1 fruit fly cellular context compared by ENCODE assay signal in the genomic region with DNA sequence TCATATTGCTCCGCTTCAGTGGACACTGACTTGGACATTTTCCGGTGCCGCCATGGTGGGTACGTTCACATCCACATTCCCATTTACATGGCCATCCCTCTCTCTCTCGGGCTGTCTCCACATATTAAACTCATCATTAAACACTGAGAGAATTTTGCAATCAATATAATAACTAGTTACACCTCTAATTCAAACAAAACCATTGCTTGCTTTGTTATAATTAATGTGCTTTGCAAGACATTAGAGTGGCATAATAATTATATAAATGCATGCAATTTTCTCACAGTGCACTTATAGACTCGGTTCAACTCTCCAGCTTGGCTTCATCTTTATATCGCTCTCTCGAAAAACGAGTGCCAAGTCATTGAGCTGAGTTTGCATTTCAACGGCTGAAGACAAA.
TF ChIP-seq lines count a peak whose summit lies in the region.

No protein-coding gene starts in this region.

TF ChIP-seq in whole organism, embryonic, 481 proteins besides CTCF, POLR2A, EP300 and RAD21 (continued from another document and continues in another):
- TF ChIP-seq hth (optimal IDR thresholded peaks at IDR 0.05; lab: Kevin White, UChicago) (no peak), scrt (GFP tag; optimal IDR thresholded peaks at IDR 0.05; lab: Kevin White, UChicago) (no peak), onecut (GFP tag; IDR thresholded peaks at IDR 0.05; lab: Robert Waterston, UW) (peak; percentile 51), Side (GFP tag; optimal IDR thresholded peaks at IDR 0.05; lab: Kevin White, UChicago) (no peak), HLH4C (GFP tag; IDR thresholded peaks at IDR 0.05; lab: Robert Waterston, UW; ENCODE audit: partially characterized antibody) (no peak), repo (GFP tag; optimal IDR thresholded peaks at IDR 0.05; lab: Kevin White, UChicago) (peak; percentile 24), lmd (GFP tag; IDR thresholded peaks at IDR 0.05; lab: Robert Waterston, UW) (peak; percentile 79), zen2 (GFP tag; IDR thresholded peaks at IDR 0.05; lab: Robert Waterston, UW; ENCODE audit: partially characterized antibody) (no peak), nerfin-2 (GFP tag; IDR thresholded peaks at IDR 0.05; lab: Robert Waterston, UW; ENCODE audit: partially characterized antibody) (no peak), CG7786 (GFP tag; optimal IDR thresholded peaks at IDR 0.05; lab: Kevin White, UChicago) (no peak), MBD-R2 (GFP tag; IDR thresholded peaks at IDR 0.05; lab: Robert Waterston, UW) (peak; percentile 25; the same call in 1 of the 2 replicates), MTF-1 (GFP tag; optimal IDR thresholded peaks at IDR 0.05; lab: Kevin White, UChicago; ENCODE audit: borderline replicate concordance) (no peak), Eip74EF (GFP tag; optimal IDR thresholded peaks at IDR 0.05; lab: Kevin White, UChicago) (no peak), Dad (GFP tag; optimal IDR thresholded peaks at IDR 0.05; lab: Kevin White, UChicago) (peak; percentile 10), sens (GFP tag; lab: Kevin White, UChicago) (peak; percentile 97), NC2α (GFP tag; optimal IDR thresholded peaks at IDR 0.05; lab: Kevin White, UChicago) (no peak), CG14965 (GFP tag; optimal IDR thresholded peaks at IDR 0.05; lab: Kevin White, UChicago; ENCODE audit: borderline replicate concordance) (no peak), Rfx (GFP tag; IDR thresholded peaks at IDR 0.05; lab: Robert Waterston, UW) (peak; percentile 63), CkIIα-i1 (GFP tag; IDR thresholded peaks at IDR 0.05; lab: Robert Waterston, UW) (no peak), hb (GFP tag; IDR thresholded peaks at IDR 0.05; lab: Robert Waterston, UW; ENCODE audit: partially characterized antibody) (no peak), lbe (GFP tag; optimal IDR thresholded peaks at IDR 0.05; lab: Kevin White, UChicago) (no peak), prd (optimal IDR thresholded peaks at IDR 0.05; lab: Kevin White, UChicago) (no peak), prd (GFP tag; IDR thresholded peaks at IDR 0.05; lab: Robert Waterston, UW) (peak; percentile 70; the same call in 2 of the 3 replicates), ro (GFP tag; IDR thresholded peaks at IDR 0.05; lab: Robert Waterston, UW) (no peak), br (optimal IDR thresholded peaks at IDR 0.05; lab: Kevin White, UChicago) (no peak), Ssrp (tag; optimal IDR thresholded peaks at IDR 0.05; lab: Kevin White, UChicago) (peak; percentile 52), CG12236 (GFP tag; optimal IDR thresholded peaks at IDR 0.05; lab: Kevin White, UChicago) (no peak), CG12659 (GFP tag; optimal IDR thresholded peaks at IDR 0.05; lab: Kevin White, UChicago) (peak; percentile 42), ftz-f1 (GFP tag; optimal IDR thresholded peaks at IDR 0.05; lab: Kevin White, UChicago) (no peak), CG9797 (GFP tag; optimal IDR thresholded peaks at IDR 0.05; lab: Kevin White, UChicago) (no peak), CG33557 (GFP tag; optimal IDR thresholded peaks at IDR 0.05; lab: Kevin White, UChicago) (no peak), CG1233 (GFP tag; optimal IDR thresholded peaks at IDR 0.05; lab: Kevin White, UChicago) (peak; percentile 38), ems (GFP tag; optimal IDR thresholded peaks at IDR 0.05; lab: Kevin White, UChicago) (peak; percentile 52), CG15514 (GFP tag; optimal IDR thresholded peaks at IDR 0.05; lab: Kevin White, UChicago) (peak; percentile 43), CG2120 (GFP tag; optimal IDR thresholded peaks at IDR 0.05; lab: Kevin White, UChicago) (peak; percentile 46), Elba2 (GFP tag; optimal IDR thresholded peaks at IDR 0.05; lab: Kevin White, UChicago) (no peak), CG5245 (GFP tag; optimal IDR thresholded peaks at IDR 0.05; lab: Kevin White, UChicago) (peak; percentile 62), inv (GFP tag; IDR thresholded peaks at IDR 0.05; lab: Robert Waterston, UW; ENCODE audit: partially characterized antibody) (no peak), CG15601 (tag; optimal IDR thresholded peaks at IDR 0.05; lab: Kevin White, UChicago) (peak; percentile 2), CG31224 (GFP tag; IDR thresholded peaks at IDR 0.05; lab: Robert Waterston, UW) (no peak), CG11695 (GFP tag; IDR thresholded peaks at IDR 0.05; lab: Robert Waterston, UW) (0 out of 3 replicates have a peak, but pooled peaks have one; percentile 34), chif (GFP tag; optimal IDR thresholded peaks at IDR 0.05; lab: Kevin White, UChicago) (peak; percentile 60 to 68), CG12104 (GFP tag; optimal IDR thresholded peaks at IDR 0.05; lab: Kevin White, UChicago) (peak; percentile 55), gcm2 (GFP tag; optimal IDR thresholded peaks at IDR 0.05; lab: Kevin White, UChicago) (no peak), CG1832 (GFP tag; optimal IDR thresholded peaks at IDR 0.05; lab: Kevin White, UChicago) (no peak), Nf-YC (tag; optimal IDR thresholded peaks at IDR 0.05; lab: Kevin White, UChicago) (no peak), fd96Cb (tag; optimal IDR thresholded peaks at IDR 0.05; lab: Kevin White, UChicago) (peak; percentile 69), CG3838 (GFP tag; optimal IDR thresholded peaks at IDR 0.05; lab: Kevin White, UChicago) (no peak), CG3407 (GFP tag; optimal IDR thresholded peaks at IDR 0.05; lab: Kevin White, UChicago) (peak; percentile 47), CG42726 (GFP tag; IDR thresholded peaks at IDR 0.05; lab: Robert Waterston, UW; ENCODE audit: partially characterized antibody) (no peak), CG2712 (tag; optimal IDR thresholded peaks at IDR 0.05; lab: Kevin White, UChicago) (peak; percentile 77), trh (GFP tag; optimal IDR thresholded peaks at IDR 0.05; lab: Kevin White, UChicago) (peak; percentile 8), ewg (GFP tag; optimal IDR thresholded peaks at IDR 0.05; lab: Kevin White, UChicago) (peak; percentile 45), tgo (GFP tag; IDR thresholded peaks at IDR 0.05; lab: Robert Waterston, UW) (peak; percentile 62), gcm (GFP tag; optimal IDR thresholded peaks at IDR 0.05; lab: Kevin White, UChicago) (peak; percentile 54), sna (GFP tag; IDR thresholded peaks at IDR 0.05; lab: Robert Waterston, UW; ENCODE audit: partially characterized antibody) (no peak), vnd (GFP tag; IDR thresholded peaks at IDR 0.05; lab: Robert Waterston, UW; ENCODE audit: partially characterized antibody) (no peak), CG3163 (GFP tag; optimal IDR thresholded peaks at IDR 0.05; lab: Kevin White, UChicago) (no peak), eve (GFP tag; optimal IDR thresholded peaks at IDR 0.05; lab: Kevin White, UChicago) (no peak), CG1647 (GFP tag; optimal IDR thresholded peaks at IDR 0.05; lab: Kevin White, UChicago) (peak; percentile 25), CG10462 (GFP tag; optimal IDR thresholded peaks at IDR 0.05; lab: Kevin White, UChicago) (no peak), Sox100B (GFP tag; optimal IDR thresholded peaks at IDR 0.05; lab: Kevin White, UChicago) (no peak), CG34224 (GFP tag; IDR thresholded peaks at IDR 0.05; lab: Robert Waterston, UW; ENCODE audit: partially characterized antibody) (no peak), Pdp1 (GFP tag; optimal IDR thresholded peaks at IDR 0.05; lab: Kevin White, UChicago) (peak; percentile 66 to 70), CG4328 (GFP tag; optimal IDR thresholded peaks at IDR 0.05; lab: Kevin White, UChicago) (no peak), tio (GFP tag; optimal IDR thresholded peaks at IDR 0.05; lab: Kevin White, UChicago) (no peak), CG7372 (GFP tag; IDR thresholded peaks at IDR 0.05; lab: Robert Waterston, UW) (0 out of 2 replicates have a peak, but pooled peaks have one; percentile 36), NfI (GFP tag; optimal IDR thresholded peaks at IDR 0.05; lab: Kevin White, UChicago) (peak; percentile 36), her (GFP tag; optimal IDR thresholded peaks at IDR 0.05; lab: Kevin White, UChicago) (peak; percentile 40), Poxn (GFP tag; IDR thresholded peaks at IDR 0.05; lab: Robert Waterston, UW) (no peak), Ada2b (GFP tag; IDR thresholded peaks at IDR 0.05; lab: Robert Waterston, UW) (peak; percentile 72), Rx (GFP tag; IDR thresholded peaks at IDR 0.05; lab: Robert Waterston, UW) (peak; percentile 74), BtbVII (GFP tag; optimal IDR thresholded peaks at IDR 0.05; lab: Kevin White, UChicago) (no peak), Meics (GFP tag; optimal IDR thresholded peaks at IDR 0.05; lab: Kevin White, UChicago) (peak; percentile 29), CG13296 (GFP tag; optimal IDR thresholded peaks at IDR 0.05; lab: Kevin White, UChicago) (no peak), CG4854 (GFP tag; optimal IDR thresholded peaks at IDR 0.05; lab: Kevin White, UChicago) (peak; percentile 16), CG2875 (GFP tag; optimal IDR thresholded peaks at IDR 0.05; lab: Kevin White, UChicago) (peak; percentile 54), bsh (GFP tag; optimal IDR thresholded peaks at IDR 0.05; lab: Kevin White, UChicago) (peak; percentile 47 to 71), gce (GFP tag; IDR thresholded peaks at IDR 0.05; lab: Robert Waterston, UW) (peak; percentile 56; the same call in 2 of the 3 replicates), vfl (GFP tag; optimal IDR thresholded peaks at IDR 0.05; lab: Kevin White, UChicago) (no peak), ase (GFP tag; IDR thresholded peaks at IDR 0.05; lab: Robert Waterston, UW) (peak; percentile 75; the same call in 2 of the 3 replicates), CG1792 (GFP tag; optimal IDR thresholded peaks at IDR 0.05; lab: Kevin White, UChicago) (peak; percentile 29), odd (GFP tag; optimal IDR thresholded peaks at IDR 0.05; lab: Kevin White, UChicago) (no peak), Taf1 (GFP tag; IDR thresholded peaks at IDR 0.05; lab: Robert Waterston, UW) (no peak), CG31441 (GFP tag; IDR thresholded peaks at IDR 0.05; lab: Robert Waterston, UW) (no peak; the same call in none of the 2 replicates), CG18764 (GFP tag; optimal IDR thresholded peaks at IDR 0.05; lab: Kevin White, UChicago) (no peak), CG7745 (tag; optimal IDR thresholded peaks at IDR 0.05; lab: Kevin White, UChicago) (no peak), fd102C (GFP tag; optimal IDR thresholded peaks at IDR 0.05; lab: Kevin White, UChicago) (no peak), gro (GFP tag; optimal IDR thresholded peaks at IDR 0.05; lab: Kevin White, UChicago) (no peak), Optix (GFP tag; IDR thresholded peaks at IDR 0.05; lab: Robert Waterston, UW) (peak; percentile 62; the same call in 1 of the 3 replicates), CG12942 (GFP tag; optimal IDR thresholded peaks at IDR 0.05; lab: Kevin White, UChicago) (no peak), ac (GFP tag; optimal IDR thresholded peaks at IDR 0.05; lab: Kevin White, UChicago) (no peak), Gsc (GFP tag; IDR thresholded peaks at IDR 0.05; lab: Robert Waterston, UW) (no peak), CG43689 (GFP tag; IDR thresholded peaks at IDR 0.05; lab: Robert Waterston, UW) (no peak), toy (GFP tag; IDR thresholded peaks at IDR 0.05; lab: Robert Waterston, UW) (no peak), Lim3 (GFP tag; IDR thresholded peaks at IDR 0.05; lab: Robert Waterston, UW) (peak; percentile 57; the same call in 1 of the 2 replicates), Oaz (GFP tag; IDR thresholded peaks at IDR 0.05; lab: Robert Waterston, UW) (peak; percentile 57; the same call in 1 of the 2 replicates), dm (GFP tag; optimal IDR thresholded peaks at IDR 0.05; lab: Kevin White, UChicago) (no peak), CG10321 (GFP tag; IDR thresholded peaks at IDR 0.05; lab: Robert Waterston, UW) (0 out of 2 replicates have a peak, but pooled peaks have one; percentile 17), lov (optimal IDR thresholded peaks at IDR 0.05; lab: Kevin White, UChicago) (no peak), lov (GFP tag; IDR thresholded peaks at IDR 0.05; lab: Robert Waterston, UW) (0 out of 3 replicates have a peak, but pooled peaks have one; percentile 74), CG18262 (tag; optimal IDR thresholded peaks at IDR 0.05; lab: Kevin White, UChicago) (peak; percentile 63), emc (GFP tag; optimal IDR thresholded peaks at IDR 0.05; lab: Kevin White, UChicago) (no peak), Blimp-1 (GFP tag; optimal IDR thresholded peaks at IDR 0.05; lab: Kevin White, UChicago) (peak; percentile 72), crc (GFP tag; optimal IDR thresholded peaks at IDR 0.05; lab: Kevin White, UChicago) (peak; percentile 34), vvl (GFP tag; IDR thresholded peaks at IDR 0.05; lab: Robert Waterston, UW) (peak; percentile 85), Ets65A (GFP tag; lab: Kevin White, UChicago) (peak; percentile 96), danr (GFP tag; IDR thresholded peaks at IDR 0.05; lab: Robert Waterston, UW) (peak; percentile 53; the same call in 1 of the 2 replicates), tin (GFP tag; optimal IDR thresholded peaks at IDR 0.05; lab: Kevin White, UChicago) (peak; percentile 67), dmrt99B (tag; optimal IDR thresholded peaks at IDR 0.05; lab: Kevin White, UChicago) (peak; percentile 87), CG2678 (tag; optimal IDR thresholded peaks at IDR 0.05; lab: Kevin White, UChicago) (no peak), chn (GFP tag; optimal IDR thresholded peaks at IDR 0.05; lab: Kevin White, UChicago) (peak; percentile 45), ssp (GFP tag; IDR thresholded peaks at IDR 0.05; lab: Robert Waterston, UW) (peak; percentile 61), abd-A (tag; optimal IDR thresholded peaks at IDR 0.05; lab: Kevin White, UChicago) (no peak), Usf (GFP tag; optimal IDR thresholded peaks at IDR 0.05; lab: Kevin White, UChicago) (no peak), CG6854 (GFP tag; optimal IDR thresholded peaks at IDR 0.05; lab: Kevin White, UChicago) (no peak), crp (GFP tag; optimal IDR thresholded peaks at IDR 0.05; lab: Kevin White, UChicago) (no peak), CG15696 (tag; optimal IDR thresholded peaks at IDR 0.05; lab: Kevin White, UChicago) (peak; percentile 4), NK7.1 (GFP tag; optimal IDR thresholded peaks at IDR 0.05; lab: Kevin White, UChicago) (peak; percentile 46), CG11456 (GFP tag; IDR thresholded peaks at IDR 0.05; lab: Robert Waterston, UW) (peak; percentile 69; the same call in 1 of the 3 replicates), esg (GFP tag; conservative IDR thresholded peaks at IDR 0.05; lab: Robert Waterston, UW) (peak; percentile 68), gem (tag; optimal IDR thresholded peaks at IDR 0.05; lab: Kevin White, UChicago) (no peak), nmo (GFP tag; optimal IDR thresholded peaks at IDR 0.05; lab: Kevin White, UChicago) (peak; percentile 61), Asciz (GFP tag; optimal IDR thresholded peaks at IDR 0.05; lab: Kevin White, UChicago) (peak; percentile 76), CG32767 (GFP tag; IDR thresholded peaks at IDR 0.05; lab: Robert Waterston, UW) (peak; percentile 61), psq (GFP tag; optimal IDR thresholded peaks at IDR 0.05; lab: Kevin White, UChicago) (no peak), CG15011 (GFP tag; optimal IDR thresholded peaks at IDR 0.05; lab: Kevin White, UChicago) (no peak)
